Fruit fly (Drosophila melanogaster): ENCODE data around the gene Hel89B.

Hel89B gene

dm6 chr3R:16011698-16012332 is 38.7 kb downstream of the Hel89B start (continued):
- no peak for TF ChIP-seq Dip2 (GFP tag; IDR thresholded peaks at IDR 0.05)
- no peak for TF ChIP-seq lola (GFP tag; optimal IDR thresholded peaks at IDR 0.05)
- no peak for TF ChIP-seq CG2875 (GFP tag; optimal IDR thresholded peaks at IDR 0.05)
- TF ChIP-seq Hr78 (GFP tag; optimal IDR thresholded peaks at IDR 0.05): peak in 1 of 2 experiments; percentile 67
- TF ChIP-seq ttk (GFP tag; IDR thresholded peaks at IDR 0.05): no peak
- TF ChIP-seq gsb-n (tag; optimal IDR thresholded peaks at IDR 0.05): no peak
- TF ChIP-seq CG31224 (GFP tag; IDR thresholded peaks at IDR 0.05): no peak
- TF ChIP-seq CG2712 (tag; optimal IDR thresholded peaks at IDR 0.05): no peak
- TF ChIP-seq CG11696 (GFP tag; IDR thresholded peaks at IDR 0.05): no peak
- no peak for TF ChIP-seq stc (GFP tag; IDR thresholded peaks at IDR 0.05)
- TF ChIP-seq CG12744 (GFP tag; optimal IDR thresholded peaks at IDR 0.05): no peak
- TF ChIP-seq ERR (GFP tag; optimal IDR thresholded peaks at IDR 0.05): no peak
- no peak for TF ChIP-seq B-H1 (GFP tag; IDR thresholded peaks at IDR 0.05)
- TF ChIP-seq repo (GFP tag; optimal IDR thresholded peaks at IDR 0.05): no peak
- TF ChIP-seq CG6683 (GFP tag; optimal IDR thresholded peaks at IDR 0.05): no peak
- TF ChIP-seq nau (GFP tag; optimal IDR thresholded peaks at IDR 0.05): no peak
- peak; percentile 12 for TF ChIP-seq CG12391 (tag; optimal IDR thresholded peaks at IDR 0.05)
- TF ChIP-seq cg (GFP tag; optimal IDR thresholded peaks at IDR 0.05): peak; percentile 83
- no peak for TF ChIP-seq CG3065 (GFP tag; optimal IDR thresholded peaks at IDR 0.05)
- TF ChIP-seq CG18011 (GFP tag; optimal IDR thresholded peaks at IDR 0.05): no peak
- TF ChIP-seq CG2120 (GFP tag; optimal IDR thresholded peaks at IDR 0.05): no peak
- TF ChIP-seq CG7839 (tag; optimal IDR thresholded peaks at IDR 0.05): peak; percentile 16
- no peak for TF ChIP-seq mld (GFP tag; IDR thresholded peaks at IDR 0.05; ENCODE audit: partially characterized antibody)
- no peak for TF ChIP-seq lilli (GFP tag; optimal IDR thresholded peaks at IDR 0.05)
- no peak for TF ChIP-seq knrl (GFP tag; IDR thresholded peaks at IDR 0.05; ENCODE audit: partially characterized antibody)
- TF ChIP-seq fru (optimal IDR thresholded peaks at IDR 0.05): no peak
- no peak for TF ChIP-seq NC2β (GFP tag; optimal IDR thresholded peaks at IDR 0.05)
- TF ChIP-seq CG14441 (GFP tag; IDR thresholded peaks at IDR 0.05): no peak
- TF ChIP-seq mirr (GFP tag; optimal IDR thresholded peaks at IDR 0.05): peak; percentile 57
- peak; percentile 29 for TF ChIP-seq CG3281 (GFP tag; optimal IDR thresholded peaks at IDR 0.05)
- no peak for TF ChIP-seq CG3163 (GFP tag; optimal IDR thresholded peaks at IDR 0.05)
- no peak for TF ChIP-seq Atf6 (GFP tag; IDR thresholded peaks at IDR 0.05)
- TF ChIP-seq usp (GFP tag; optimal IDR thresholded peaks at IDR 0.05): no peak
- no peak for TF ChIP-seq h (optimal IDR thresholded peaks at IDR 0.05)
- no peak for TF ChIP-seq Dfd (GFP tag; optimal IDR thresholded peaks at IDR 0.05)
- no peak for TF ChIP-seq sens-2 (GFP tag; IDR thresholded peaks at IDR 0.05)
- TF ChIP-seq wdn (GFP tag; IDR thresholded peaks at IDR 0.05): no peak
- TF ChIP-seq CG4617 (GFP tag; optimal IDR thresholded peaks at IDR 0.05; ENCODE audit: borderline replicate concordance): no peak
- TF ChIP-seq CG12071 (GFP tag; optimal IDR thresholded peaks at IDR 0.05): peak; percentile 54
- no peak for TF ChIP-seq CG7745 (tag; optimal IDR thresholded peaks at IDR 0.05)
- 0 out of 2 replicates have a peak, but pooled peaks have one; percentile 26 for TF ChIP-seq CG31441 (GFP tag; IDR thresholded peaks at IDR 0.05)
- no peak for TF ChIP-seq CG9817 (tag; optimal IDR thresholded peaks at IDR 0.05)
- no peak for TF ChIP-seq twi (tag; optimal IDR thresholded peaks at IDR 0.05)
- TF ChIP-seq Fer1 (GFP tag; optimal IDR thresholded peaks at IDR 0.05): peak; percentile 47
- no peak for TF ChIP-seq CG17568 (GFP tag; optimal IDR thresholded peaks at IDR 0.05)
- TF ChIP-seq tgo (GFP tag; IDR thresholded peaks at IDR 0.05): no peak
- no peak for TF ChIP-seq CG5245 (GFP tag; optimal IDR thresholded peaks at IDR 0.05)
- no peak for TF ChIP-seq bigmax (GFP tag; optimal IDR thresholded peaks at IDR 0.05)
- no peak for TF ChIP-seq Blimp-1 (GFP tag; optimal IDR thresholded peaks at IDR 0.05)
- no peak for TF ChIP-seq CG9876 (GFP tag; optimal IDR thresholded peaks at IDR 0.05)
- no peak for TF ChIP-seq CG33213 (GFP tag; optimal IDR thresholded peaks at IDR 0.05)
